Worm (Caenorhabditis elegans): ENCODE measurements around the gene txt-10.

ce11 chrV:10525902-10526301, 6.7 kb downstream of the txt-10 start, which contains the start of the genes C35A5.8 and hda-11:
- TF ChIP-seq hlh-30 (tag; optimal IDR thresholded peaks at IDR 0.05; ENCODE audit: insufficient read depth) (no peak), fkh-10 (GFP tag; optimal IDR thresholded peaks at IDR 0.05) (no peak), rnt-1 (tag; optimal IDR thresholded peaks at IDR 0.05) (peak; percentile 60), unc-42 (tag; optimal IDR thresholded peaks at IDR 0.05) (peak; percentile 22), ahr-1 (tag; optimal IDR thresholded peaks at IDR 0.05) (no peak), ceh-34 (tag; optimal IDR thresholded peaks at IDR 0.05) (peak; percentile 48), F13H6.1 (tag; optimal IDR thresholded peaks at IDR 0.05) (peak; percentile 65), C38D4.7 (GFP tag; optimal IDR thresholded peaks at IDR 0.05) (no peak), hlh-13 (GFP tag; optimal IDR thresholded peaks at IDR 0.05) (no peak), elt-2 (tag; optimal IDR thresholded peaks at IDR 0.05) (peak; percentile 78), nhr-11 (tag; optimal IDR thresholded peaks at IDR 0.05) (no peak)
